Fruit fly (Drosophila melanogaster) whole organism, prepupa: ENCODE data around the gene CG7202.

ENCODE experiments used
- CG11902 ChIP-seq: fragments of 200-800 bp; sonication (Bioruptor generic); optimal IDR thresholded peaks from 3 replicates; lab custom pipeline; 2016; ENCODE audit warnings: missing biosample characterization, missing genetic modification characterization
- CG16779 ChIP-seq: fragments of 200-800 bp; sonication (Bioruptor generic); optimal IDR thresholded peaks from 3 replicates; lab custom pipeline; 2017; ENCODE audit warnings: missing biosample characterization, mild to moderate bottlenecking, missing genetic modification characterization
- CG6808 ChIP-seq: fragments of 200-800 bp; sonication (Bioruptor generic); optimal IDR thresholded peaks from 3 replicates; lab custom pipeline; 2017; ENCODE audit warnings: missing biosample characterization, missing genetic modification characterization, mild to moderate bottlenecking, moderate library complexity, missing genetic modification reagents
- CG7368 ChIP-seq: fragments of 200-800 bp; sonication (Bioruptor generic); optimal IDR thresholded peaks from 3 replicates; lab custom pipeline; 2016; ENCODE audit warnings: missing biosample characterization, missing genetic modification characterization
- CG8319 ChIP-seq: fragments of 200-800 bp; sonication (Bioruptor generic); optimal IDR thresholded peaks from 3 replicates; lab custom pipeline; 2016; ENCODE audit warnings: missing biosample characterization, missing genetic modification characterization
- CG9139 ChIP-seq: fragments of 200-800 bp; sonication (Bioruptor generic); optimal IDR thresholded peaks from 3 replicates; lab custom pipeline; 2017; ENCODE audit warnings: missing biosample characterization, mild to moderate bottlenecking, missing genetic modification characterization
- Ets96B ChIP-seq: fragments of 200-800 bp; optimal IDR thresholded peaks from 2 replicates; lab custom pipeline; 2019; ENCODE audit warnings: missing biosample characterization, mild to moderate bottlenecking, missing genetic modification characterization, moderate library complexity
- Met ChIP-seq: fragments of 200-800 bp; sonication (Bioruptor generic); optimal IDR thresholded peaks from 3 replicates; lab custom pipeline; 2016; ENCODE audit warnings: missing biosample characterization, missing genetic modification characterization
- OdsH ChIP-seq: fragments of 200-800 bp; sonication (Bioruptor generic); optimal IDR thresholded peaks from 3 replicates; lab custom pipeline; 2016; ENCODE audit warnings: missing biosample characterization, missing genetic modification characterization
- acj6 ChIP-seq: fragments of 200-800 bp; sonication (Bioruptor generic); optimal IDR thresholded peaks from 3 replicates; lab custom pipeline; 2016; ENCODE audit warnings: missing biosample characterization, missing genetic modification characterization
- svp ChIP-seq: fragments of 200-800 bp; sonication (Bioruptor generic); peaks from one replicate; lab custom pipeline; 2016; ENCODE audit warnings: missing biosample characterization, missing genetic modification characterization

CG7202 gene

DNA sequence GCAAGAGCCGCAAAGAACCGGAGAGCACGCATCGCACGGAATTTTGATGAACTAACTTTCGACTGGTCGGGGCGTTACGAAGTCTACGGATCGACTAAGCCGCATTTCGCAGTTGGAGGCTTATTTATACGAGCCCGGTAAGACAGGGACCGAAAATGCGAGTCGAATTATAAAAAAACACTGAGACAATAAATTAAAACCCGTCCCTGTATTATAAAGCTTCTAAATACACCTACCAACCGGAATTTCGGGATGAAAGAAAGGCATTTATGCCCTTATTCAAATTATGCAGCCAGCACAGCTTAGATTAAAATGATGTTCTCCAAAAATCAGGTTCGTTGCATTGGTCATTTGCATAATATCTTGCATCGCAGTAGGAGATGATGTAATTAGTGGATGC, 47.9 kb downstream of the CG7202 start, which contains the start of gene Alp1:
Alp1 (minus strand) TSS at position 101 of the 400 bp plus-strand sequence.
- TF ChIP-seq CG11902 (GFP tag; lab: Kevin White, UChicago): no peak
- no peak for TF ChIP-seq CG16779
- TF ChIP-seq CG8319 (GFP tag; lab: Kevin White, UChicago): no peak
- no peak for TF ChIP-seq Ets96B
- TF ChIP-seq Met (GFP tag; lab: Kevin White, UChicago): no peak
- no peak for TF ChIP-seq CG9139 (GFP tag; lab: Kevin White, UChicago)
- TF ChIP-seq CG7368 (GFP tag; lab: Kevin White, UChicago): no peak
- no peak for TF ChIP-seq acj6 (GFP tag; lab: Kevin White, UChicago)
- TF ChIP-seq svp (GFP tag; lab: Kevin White, UChicago): no peak
- TF ChIP-seq OdsH: no peak
- TF ChIP-seq CG6808 (GFP tag; lab: Kevin White, UChicago): no peak
